Worm (Caenorhabditis elegans): ENCODE results near the gene nekl-4.
A peak's percentile ranks its signal among the peaks of the same experiment; 100 is the strongest.

nekl-4 gene

ce11 chrIII:5557246-5557819 is 40.0 kb upstream of the nekl-4 start, which contains the start of gene rpc-2 (continued):
- TF ChIP-seq hmg-1.1 (GFP tag; IDR thresholded peaks at IDR 0.05) (no peak), lin-39 (tag; optimal IDR thresholded peaks at IDR 0.05) (no peak), Y105C5A.15 (GFP tag; IDR thresholded peaks at IDR 0.05) (no peak), saeg-2 (GFP tag; IDR thresholded peaks at IDR 0.05) (no peak), lin-1 (GFP tag; IDR thresholded peaks at IDR 0.05) (no peak), nhr-77 (tag; optimal IDR thresholded peaks at IDR 0.05) (no peak), lim-7 (GFP tag; IDR thresholded peaks at IDR 0.05) (peak; percentile 18; the same call in 1 of the 2 replicates), daf-8 (GFP tag; IDR thresholded peaks at IDR 0.05) (no peak), nhr-42 (GFP tag; IDR thresholded peaks at IDR 0.05) (no peak), ces-1 (GFP tag; optimal IDR thresholded peaks at IDR 0.05) (no peak), F26F4.8 (GFP tag; conservative IDR thresholded peaks at IDR 0.05) (no peak), gei-8 (GFP tag; optimal IDR thresholded peaks at IDR 0.05) (no peak), fos-1 (tag; optimal IDR thresholded peaks at IDR 0.05) (no peak), nhr-28 (tag; optimal IDR thresholded peaks at IDR 0.05) (no peak), mdt-29 (GFP tag; IDR thresholded peaks at IDR 0.05) (peak; percentile 49; the same call in 1 of the 2 replicates), pqm-1 (tag; optimal IDR thresholded peaks at IDR 0.05) (no peak)

DNA sequence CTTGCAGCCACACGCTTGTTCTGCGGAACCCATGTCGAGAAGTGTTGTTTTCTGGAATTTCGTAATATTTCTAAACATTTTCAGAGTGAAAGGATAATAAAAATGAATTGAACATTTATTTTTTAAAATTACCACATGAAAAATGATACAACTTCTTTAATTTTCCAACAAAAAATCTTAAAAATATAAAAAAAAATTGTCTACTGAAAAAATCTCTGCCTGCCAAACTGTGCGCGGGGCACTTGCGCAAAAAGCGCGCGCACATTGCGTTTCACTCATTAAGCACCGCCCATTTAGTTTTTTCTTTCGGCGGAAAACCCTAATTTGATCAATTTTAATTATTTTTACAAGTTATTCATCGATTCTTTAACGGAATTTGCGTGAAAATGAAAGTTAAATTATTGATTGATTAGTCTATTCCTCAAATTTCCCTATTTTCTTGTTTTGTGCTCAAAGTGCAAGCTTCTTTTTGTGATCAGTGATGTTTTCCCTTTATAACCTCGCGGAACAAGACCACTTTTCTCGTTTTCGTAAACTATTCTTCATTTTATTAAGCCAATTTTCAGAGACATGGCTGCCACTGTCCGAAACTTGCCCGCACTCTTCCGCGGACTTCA is 37.7 kb upstream of the nekl-4 start, which contains the start of the genes nmad-1 and hach-1:
nmad-1 (minus strand) TSS at position 51 of the 617 bp plus-strand sequence.
hach-1 (plus strand) TSS at position 567 of the 617 bp plus-strand sequence.
- TF ChIP-seq egl-43 (GFP tag; IDR thresholded peaks at IDR 0.05) (0 out of 2 replicates have a peak, but pooled peaks have one; percentile 57), duxl-1 (tag; optimal IDR thresholded peaks at IDR 0.05; ENCODE audit: poor library complexity) (peak; percentile 89), hlh-30 (tag; optimal IDR thresholded peaks at IDR 0.05; ENCODE audit: insufficient read depth) (peak; percentile 51), nhr-102 (tag; optimal IDR thresholded peaks at IDR 0.05) (peak; percentile 68), F37D6.2 (tag; optimal IDR thresholded peaks at IDR 0.05) (peak; percentile 26), lin-15B (tag; optimal IDR thresholded peaks at IDR 0.05) (no peak), unc-130 (GFP tag; optimal IDR thresholded peaks at IDR 0.05) (peak; percentile 53), nhr-237 (tag; optimal IDR thresholded peaks at IDR 0.05) (no peak), hmg-1.1 (GFP tag; IDR thresholded peaks at IDR 0.05) (peak; percentile 80), F10B5.3 (tag; optimal IDR thresholded peaks at IDR 0.05) (peak; percentile 14), tag-97 (GFP tag; IDR thresholded peaks at IDR 0.05) (no peak), cey-2 (tag; optimal IDR thresholded peaks at IDR 0.05; ENCODE audit: borderline replicate concordance, insufficient read depth) (no peak), spr-1 (tag; optimal IDR thresholded peaks at IDR 0.05) (peak; percentile 34), hif-1 (tag; optimal IDR thresholded peaks at IDR 0.05) (peak in 1 of 2 experiments; percentile 67), zfp-2 (tag; optimal IDR thresholded peaks at IDR 0.05) (peak; percentile 13), spr-3 (GFP tag; optimal IDR thresholded peaks at IDR 0.05) (no peak), T26A8.4 (GFP tag; IDR thresholded peaks at IDR 0.05) (peak; percentile 65; the same call in 1 of the 2 replicates), dpl-1 (GFP tag; optimal IDR thresholded peaks at IDR 0.05) (peak; percentile 76), arid-1 (GFP tag; conservative IDR thresholded peaks at IDR 0.05) (0 out of 2 replicates have a peak, but pooled peaks have one; percentile 47), lin-1 (GFP tag; IDR thresholded peaks at IDR 0.05) (peak; percentile 64; the same call in 1 of the 2 replicates), pha-4 (GFP tag; IDR thresholded peaks at IDR 0.05) (peak; percentile 87), pha-4 (tag; optimal IDR thresholded peaks at IDR 0.05) (no peak), madf-9 (GFP tag; conservative IDR thresholded peaks at IDR 0.05) (0 out of 2 replicates have a peak, but pooled peaks have one; percentile 34), nhr-28 (tag; optimal IDR thresholded peaks at IDR 0.05) (peak; percentile 27), daf-16 (GFP tag; optimal IDR thresholded peaks at IDR 0.05) (peak; percentile 18 to 49), daf-16 (tag; optimal IDR thresholded peaks at IDR 0.05) (peak; percentile 48), nhr-42 (GFP tag; IDR thresholded peaks at IDR 0.05) (0 out of 2 replicates have a peak, but pooled peaks have one; percentile 46), nhr-41 (GFP tag; IDR thresholded peaks at IDR 0.05) (no peak), skn-1 (tag; optimal IDR thresholded peaks at IDR 0.05) (no peak), T20F7.1 (GFP tag; optimal IDR thresholded peaks at IDR 0.05) (peak; percentile 64), ceh-20 (GFP tag; IDR thresholded peaks at IDR 0.05) (peak; percentile 59; the same call in 1 of the 2 replicates), nhr-48 (tag; optimal IDR thresholded peaks at IDR 0.05) (peak; percentile 69), ztf-7 (tag; optimal IDR thresholded peaks at IDR 0.05) (no peak), mes-2 (tag; optimal IDR thresholded peaks at IDR 0.05; ENCODE audit: poor library complexity, severe bottlenecking) (peak; percentile 95), lsy-2 (tag; optimal IDR thresholded peaks at IDR 0.05) (peak in 1 of 2 experiments; percentile 81)

All from whole organism, L4 larva.